Fruit fly (Drosophila melanogaster) whole organism, wandering third instar larva: Measurements from ENCODE around the gene CG7824.

Experiments used
- Abd-B ChIP-seq: fragments of >200 bp; optimal IDR thresholded peaks from 2 replicates; lab custom pipeline; 2017; ENCODE audit warnings: missing biosample characterization, missing genetic modification characterization
- CG32264 ChIP-seq: fragments of 200-800 bp; sonication (Bioruptor generic); optimal IDR thresholded peaks from 2 replicates; lab custom pipeline; 2016; ENCODE audit warnings: missing biosample characterization, missing genetic modification characterization
- CG9705 ChIP-seq: fragments of 200-800 bp; sonication (Bioruptor generic); optimal IDR thresholded peaks from 2 replicates; lab custom pipeline; 2018; ENCODE audit warnings: missing biosample characterization, mild to moderate bottlenecking, missing genetic modification characterization
- CrebA ChIP-seq: fragments of 200-800 bp; sonication (Bioruptor generic); optimal IDR thresholded peaks from 2 replicates; lab custom pipeline; 2016; ENCODE audit warnings: missing biosample characterization, mild to moderate bottlenecking, missing genetic modification characterization, borderline replicate concordance
- Dfd ChIP-seq: fragments of >200 bp; optimal IDR thresholded peaks from 2 replicates; lab custom pipeline; 2017; ENCODE audit warnings: missing biosample characterization, missing genetic modification characterization
- Dif ChIP-seq: fragments of 200-275, 200-300 bp; sonication (Bioruptor generic); optimal IDR thresholded peaks from 2 replicates; lab custom pipeline; 2018; ENCODE audit warnings: missing biosample characterization, missing genetic modification characterization; ENCODE audit not compliant: partially characterized antibody
- GATAd ChIP-seq: sonication (Bioruptor generic); optimal IDR thresholded peaks from 2 replicates; lab custom pipeline; 2016; ENCODE audit warnings: missing biosample characterization, missing genetic modification characterization
- HLH106 ChIP-seq: fragments of 200-800 bp; optimal IDR thresholded peaks from 3 replicates; lab custom pipeline; 2019; ENCODE audit warnings: missing biosample characterization, mild to moderate bottlenecking, missing genetic modification characterization, moderate library complexity
- Hnf4 ChIP-seq: fragments of 200-800 bp; sonication (Bioruptor generic); optimal IDR thresholded peaks from 2 replicates; lab custom pipeline; 2016; ENCODE audit warnings: missing biosample characterization, mild to moderate bottlenecking, missing genetic modification characterization
- Hr78 ChIP-seq: fragments of >200 bp; optimal IDR thresholded peaks from 2 replicates; lab custom pipeline; 2017; ENCODE audit warnings: missing biosample characterization, missing genetic modification characterization
- Hr83 ChIP-seq: fragments of 200-300 bp; sonication (Bioruptor generic); optimal IDR thresholded peaks from 2 replicates; lab custom pipeline; 2016; ENCODE audit warnings: missing biosample characterization, mild to moderate bottlenecking, missing genetic modification characterization, moderate library complexity; ENCODE audit not compliant: poor library complexity, severe bottlenecking
- Jra ChIP-seq: sonication (Bioruptor generic); optimal IDR thresholded peaks from 2 replicates; lab custom pipeline; 2016; ENCODE audit warnings: missing biosample characterization, missing genetic modification characterization
- Mio ChIP-seq: sonication (Bioruptor generic); optimal IDR thresholded peaks from 2 replicates; lab custom pipeline; 2016; ENCODE audit warnings: missing biosample characterization, missing genetic modification characterization
- Myc ChIP-seq: fragments of >200 bp; optimal IDR thresholded peaks from 2 replicates; lab custom pipeline; 2017
- N ChIP-seq: fragments of >200 bp; optimal IDR thresholded peaks from 2 replicates; lab custom pipeline; 2018; ENCODE audit warnings: missing biosample characterization, missing external identifiers, missing genetic modification characterization
- OdsH ChIP-seq: fragments of 200-800 bp; sonication (Bioruptor generic); optimal IDR thresholded peaks from 2 replicates; lab custom pipeline; 2016; ENCODE audit warnings: missing biosample characterization, mild to moderate bottlenecking, missing genetic modification characterization
- Rel ChIP-seq, 2 experiments: fragments of 200-800 bp; sonication (Bioruptor generic) in 1 of 2; optimal IDR thresholded peaks; 2 replicates in 1 of 2; 3 replicates in 1 of 2; lab custom pipeline; 2016 to 2019; ENCODE audit warnings: mild to moderate bottlenecking in 2 of 2, missing biosample characterization in 2 of 2, missing genetic modification characterization in 2 of 2, moderate library complexity in 1 of 2
- Sp1 ChIP-seq: fragments of 200-800 bp; sonication (Bioruptor generic); optimal IDR thresholded peaks from 3 replicates; lab custom pipeline; 2019; ENCODE audit warnings: missing biosample characterization, mild to moderate bottlenecking, missing genetic modification characterization, moderate library complexity
- Vsx2 ChIP-seq: fragments of 200-300, 225-300 bp; sonication (Bioruptor generic); optimal IDR thresholded peaks from 2 replicates; lab custom pipeline; 2018; ENCODE audit warnings: missing biosample characterization, missing genetic modification characterization; ENCODE audit not compliant: partially characterized antibody
- br ChIP-seq: fragments of 200-800 bp; sonication (Bioruptor generic); optimal IDR thresholded peaks from 2 replicates; lab custom pipeline; 2016; ENCODE audit warnings: missing biosample characterization, missing genetic modification characterization
- brk ChIP-seq: fragments of 200-800 bp; sonication (Bioruptor generic); optimal IDR thresholded peaks from 2 replicates; lab custom pipeline; 2016; ENCODE audit warnings: missing biosample characterization, mild to moderate bottlenecking, missing genetic modification characterization
- dl ChIP-seq, 2 experiments: fragments of 175-275, 200-275 bp in 1 of 2; fragments of 200-275 bp in 1 of 2; sonication (Bioruptor generic); optimal IDR thresholded peaks; lab custom pipeline; 2018; ENCODE audit warnings: mild to moderate bottlenecking in 2 of 2, missing biosample characterization in 2 of 2, missing genetic modification characterization in 2 of 2, moderate library complexity in 2 of 2; ENCODE audit not compliant: partially characterized antibody in 2 of 2, insufficient read depth in 1 of 2
- dmrt93B ChIP-seq: fragments of 200-800 bp; sonication (Bioruptor generic); optimal IDR thresholded peaks from 2 replicates; lab custom pipeline; 2018; ENCODE audit warnings: missing biosample characterization, mild to moderate bottlenecking, missing genetic modification characterization
- dsf ChIP-seq: sonication (Bioruptor generic); optimal IDR thresholded peaks from 2 replicates; lab custom pipeline; 2016; ENCODE audit warnings: missing biosample characterization, missing genetic modification characterization, borderline replicate concordance
- ey ChIP-seq: fragments of 200-800 bp; sonication (Bioruptor generic); optimal IDR thresholded peaks from 2 replicates; lab custom pipeline; 2016; ENCODE audit warnings: missing biosample characterization, missing genetic modification characterization
- foxo ChIP-seq, 2 experiments: fragments of 200-800 bp; sonication (Bioruptor generic); optimal IDR thresholded peaks; 2 replicates in 1 of 2; 3 replicates in 1 of 2; lab custom pipeline; 2016 to 2017; ENCODE audit warnings: missing biosample characterization in 2 of 2, missing genetic modification characterization in 2 of 2
- fru ChIP-seq: fragments of 200-800 bp; sonication (Bioruptor generic); optimal IDR thresholded peaks from 3 replicates; lab custom pipeline; 2016; ENCODE audit warnings: missing biosample characterization, mild to moderate bottlenecking, missing genetic modification characterization
- h ChIP-seq: fragments of 200-800 bp; sonication (Bioruptor generic); optimal IDR thresholded peaks from 3 replicates; lab custom pipeline; 2016; ENCODE audit warnings: missing biosample characterization, mild to moderate bottlenecking, missing genetic modification characterization
- jim ChIP-seq: fragments of 175-275, 200-325 bp; sonication (Bioruptor generic); optimal IDR thresholded peaks from 2 replicates; lab custom pipeline; 2016; ENCODE audit warnings: missing biosample characterization, mild to moderate bottlenecking, missing genetic modification characterization
- lola ChIP-seq: fragments of >200 bp; optimal IDR thresholded peaks from 2 replicates; lab custom pipeline; 2017; ENCODE audit warnings: missing biosample characterization, missing genetic modification characterization
- pan ChIP-seq: fragments of >200 bp; optimal IDR thresholded peaks from 2 replicates; lab custom pipeline; 2017
- psq ChIP-seq: fragments of 200-800 bp; sonication (Bioruptor generic); optimal IDR thresholded peaks from 3 replicates; lab custom pipeline; 2017; ENCODE audit warnings: missing biosample characterization, mild to moderate bottlenecking, missing genetic modification characterization, moderate library complexity
- rgr ChIP-seq: fragments of 200-800 bp; sonication (Bioruptor generic); optimal IDR thresholded peaks from 3 replicates; lab custom pipeline; 2016; ENCODE audit warnings: missing biosample characterization, mild to moderate bottlenecking, missing genetic modification characterization
- sage ChIP-seq: fragments of 200-800 bp; sonication (Bioruptor generic); optimal IDR thresholded peaks from 2 replicates; lab custom pipeline; 2016; ENCODE audit warnings: missing biosample characterization, mild to moderate bottlenecking, missing genetic modification characterization
- sv ChIP-seq: fragments of 200-800 bp; sonication (Bioruptor generic); optimal IDR thresholded peaks from 3 replicates; lab custom pipeline; 2016; ENCODE audit warnings: missing biosample characterization, missing genetic modification characterization
- tai ChIP-seq: sonication (Bioruptor generic); optimal IDR thresholded peaks from 2 replicates; lab custom pipeline; 2016; ENCODE audit warnings: missing biosample characterization, missing genetic modification characterization
- usp ChIP-seq: fragments of >200 bp; optimal IDR thresholded peaks from 2 replicates; lab custom pipeline; 2017; ENCODE audit warnings: missing biosample characterization, missing genetic modification characterization
- woc ChIP-seq: sonication (Bioruptor generic); optimal IDR thresholded peaks from 2 replicates; lab custom pipeline; 2016; ENCODE audit warnings: missing biosample characterization, mild to moderate bottlenecking, missing genetic modification characterization

The CG7824 gene

dm6 chr3R:29862795-29863194, 4.1 kb upstream of the CG7824 start:
- no peak for TF ChIP-seq GATAd

- TF ChIP-seq Sp1 (GFP tag; lab: Kevin White, UChicago), result peak; percentile 61
- no peak for TF ChIP-seq dmrt93B (GFP tag; lab: Kevin White, UChicago)
- TF ChIP-seq HLH106 (tag; lab: Kevin White, UChicago), result peak; percentile 58
- no peak for TF ChIP-seq Abd-B
- TF ChIP-seq Dif (GFP tag; lab: Kevin White, UChicago), result no peak
- TF ChIP-seq psq (GFP tag; lab: Kevin White, UChicago), result peak; percentile 44
- TF ChIP-seq sage (GFP tag; lab: Kevin White, UChicago), result no peak
- TF ChIP-seq br (GFP tag; lab: Kevin White, UChicago), result peak; percentile 26
- no peak for TF ChIP-seq CrebA (GFP tag; lab: Kevin White, UChicago)
- no peak for TF ChIP-seq CG32264 (GFP tag; lab: Kevin White, UChicago)
- no peak for TF ChIP-seq Vsx2 (GFP tag; lab: Kevin White, UChicago)
- peak; percentile 63 for TF ChIP-seq OdsH (GFP tag; lab: Kevin White, UChicago)
- no peak for TF ChIP-seq Mio
- no peak for TF ChIP-seq Hnf4
- no peak for TF ChIP-seq GATAd
- no peak for TF ChIP-seq dsf
- peak; percentile 26 for TF ChIP-seq sv (GFP tag; lab: Kevin White, UChicago)
- no peak for TF ChIP-seq jim (GFP tag; lab: Kevin White, UChicago)
- TF ChIP-seq woc (GFP tag; lab: Kevin White, UChicago), result no peak
- TF ChIP-seq Rel (GFP tag; optimal IDR thresholded peaks at IDR 0.05; lab: Kevin White, UChicago), result no peak
- TF ChIP-seq Rel (tag; optimal IDR thresholded peaks at IDR 0.05; lab: Kevin White, UChicago), result peak; percentile 30
- TF ChIP-seq Myc, result peak; percentile 76
- TF ChIP-seq fru (GFP tag; lab: Kevin White, UChicago), result no peak
- TF ChIP-seq Hr83 (GFP tag; lab: Kevin White, UChicago), result no peak
- no peak for TF ChIP-seq usp
- peak; percentile 27 for TF ChIP-seq ey
- no peak for TF ChIP-seq dl (GFP tag; optimal IDR thresholded peaks at IDR 0.05; lab: Kevin White, UChicago; ENCODE audit: insufficient read depth in 1 of 2, partially characterized antibody in 2 of 2)
- TF ChIP-seq Jra (GFP tag; lab: Kevin White, UChicago), result no peak
- peak; percentile 64 for TF ChIP-seq rgr (GFP tag; lab: Kevin White, UChicago)
- TF ChIP-seq pan (lab: Kevin White, UChicago), result no peak
- TF ChIP-seq CG9705 (GFP tag; lab: Kevin White, UChicago), result peak; percentile 75
- TF ChIP-seq Hr78 (GFP tag; lab: Kevin White, UChicago), result no peak
- no peak for TF ChIP-seq lola (GFP tag; lab: Kevin White, UChicago)
- peak in 1 of 2 experiments; percentile 60 for TF ChIP-seq foxo (GFP tag; optimal IDR thresholded peaks at IDR 0.05; lab: Kevin White, UChicago)
- peak; percentile 47 for TF ChIP-seq h (GFP tag; lab: Kevin White, UChicago)
- no peak for TF ChIP-seq brk (GFP tag; lab: Kevin White, UChicago)
- no peak for TF ChIP-seq N
- TF ChIP-seq Dfd (GFP tag; lab: Kevin White, UChicago), result no peak
- no peak for TF ChIP-seq tai (GFP tag; lab: Kevin White, UChicago)
These were observed 2.9 kb upstream of the CG7824 start, which contains the start of the genes CG15514 and RpS8 for dm6 chr3R:29861432-29862249. Gene CG15514 (minus strand): TSS chr3R:29861494. Gene RpS8 (plus strand): TSS chr3R:29861582.
